Worm (Caenorhabditis elegans) whole organism, L1 larva: ENCODE results near the gene M116.5.

Experiments used
- C16A3.4 ChIP-seq: fragments of 150-350 bp; optimal IDR thresholded peaks from 2 replicates; lab custom pipeline; 2014; ENCODE audit warnings: missing biosample characterization, missing genetic modification characterization
- C34B4.2 ChIP-seq: sonication (generic microtip); optimal IDR thresholded peaks from 2 replicates; lab custom pipeline; 2017; ENCODE audit warnings: mild to moderate bottlenecking, missing genetic modification characterization, missing compliant biosample characterization
- F16B12.6 ChIP-seq: fragments of 150-350 bp; optimal IDR thresholded peaks from 2 replicates; lab custom pipeline; 2014; ENCODE audit warnings: missing biosample characterization, missing genetic modification characterization
- Y116A8C.19 ChIP-seq: sonication (generic microtip); optimal IDR thresholded peaks from 2 replicates; lab custom pipeline; 2016; ENCODE audit warnings: missing compliant biosample characterization, missing genetic modification characterization, borderline replicate concordance
- aha-1 ChIP-seq: fragments of 150-350 bp; optimal IDR thresholded peaks from 2 replicates; lab custom pipeline; 2014; ENCODE audit warnings: missing biosample characterization, missing genetic modification characterization
- alr-1 ChIP-seq: fragments of 200-800 bp; sonication (Bioruptor generic); optimal IDR thresholded peaks from 2 replicates; lab custom pipeline; 2018; ENCODE audit warnings: borderline replicate concordance, mild to moderate bottlenecking, missing genetic modification characterization, missing compliant biosample characterization
- aly-2 ChIP-seq: fragments of 150-350 bp; optimal IDR thresholded peaks from 2 replicates; lab custom pipeline; 2014; ENCODE audit warnings: missing biosample characterization, missing genetic modification characterization
- ama-1 ChIP-seq: fragments of 150-350 bp; optimal IDR thresholded peaks from 2 replicates; lab custom pipeline; 2014
- blmp-1 ChIP-seq: fragments of 150-350 bp; optimal IDR thresholded peaks from 2 replicates; lab custom pipeline; 2014; ENCODE audit warnings: missing biosample characterization, missing genetic modification characterization
- ceh-63 ChIP-seq: fragments of 200-800 bp; sonication (Bioruptor generic); optimal IDR thresholded peaks from 2 replicates; lab custom pipeline; 2018; ENCODE audit warnings: mild to moderate bottlenecking, missing genetic modification characterization, missing compliant biosample characterization
- ceh-82 ChIP-seq, 3 experiments: fragments of 150-350 bp in 1 of 3; sonication (generic microtip) in 2 of 3; optimal IDR thresholded peaks; 2 replicates each; lab custom pipeline; 2014 to 2017; ENCODE audit warnings: missing biosample characterization in 3 of 3, missing genetic modification characterization in 3 of 3
- ceh-90 ChIP-seq: sonication (generic microtip); optimal IDR thresholded peaks from 2 replicates; lab custom pipeline; 2016; ENCODE audit warnings: missing genetic modification characterization, missing compliant biosample characterization
- dpl-1 ChIP-seq, 3 experiments: fragments of 150-350 bp in 2 of 3; sonication (generic microtip) in 1 of 3; optimal IDR thresholded peaks; 2 replicates each; lab custom pipeline; 2014 to 2017; ENCODE audit warnings: missing biosample characterization in 3 of 3, missing genetic modification characterization in 3 of 3, missing genetic modification reagents in 3 of 3
- efl-1 ChIP-seq, 4 experiments: fragments of 150-350 bp; optimal IDR thresholded peaks in 3 of 4; peaks in 1 of 4; 1 replicate in 1 of 4; 2 replicates in 3 of 4; lab custom pipeline; 2014; ENCODE audit warnings: missing biosample characterization in 2 of 4, missing genetic modification characterization in 2 of 4, missing genetic modification reagents in 2 of 4
- efl-3 ChIP-seq: fragments of 200-800 bp; sonication (Bioruptor generic); optimal IDR thresholded peaks from 2 replicates; lab custom pipeline; 2018; ENCODE audit warnings: mild to moderate bottlenecking, missing genetic modification characterization, missing compliant biosample characterization
- egl-13 ChIP-seq: sonication (generic microtip); optimal IDR thresholded peaks from 2 replicates; lab custom pipeline; 2016; ENCODE audit warnings: missing genotype, missing genetic modification reagents, missing genetic modification characterization, missing compliant biosample characterization
- ets-5 ChIP-seq: fragments of 200-800 bp; sonication (Bioruptor generic); IDR thresholded peaks from 2 replicates; pipeline ENCODE4 v1.3.6; 2022; ENCODE audit warnings: missing genetic modification characterization, missing compliant biosample characterization
- fkh-10 ChIP-seq: sonication (generic microtip); optimal IDR thresholded peaks from 2 replicates; lab custom pipeline; 2017; ENCODE audit warnings: missing biosample characterization, missing genetic modification reagents, missing genetic modification characterization
- fkh-8 ChIP-seq: sonication (generic microtip); optimal IDR thresholded peaks from 2 replicates; lab custom pipeline; 2016; ENCODE audit warnings: mild to moderate bottlenecking, missing genetic modification characterization, missing compliant biosample characterization
- fos-1 ChIP-seq: fragments of 150-350 bp; optimal IDR thresholded peaks from 2 replicates; lab custom pipeline; 2014; ENCODE audit warnings: missing biosample characterization, missing genetic modification characterization
- grh-1 ChIP-seq: fragments of 200-800 bp; sonication (Bioruptor generic); IDR thresholded peaks from 2 replicates; pipeline ENCODE4 v1.3.6; 2022; ENCODE audit warnings: missing genetic modification reagents, missing genetic modification characterization, missing compliant biosample characterization
- hlh-17 ChIP-seq: fragments of 200-800 bp; sonication (Bioruptor generic); optimal IDR thresholded peaks from 2 replicates; lab custom pipeline; 2018; ENCODE audit warnings: missing genetic modification characterization, mild to moderate bottlenecking, missing compliant biosample characterization, moderate library complexity, borderline replicate concordance
- hpl-2 ChIP-seq: fragments of 150-350 bp; optimal IDR thresholded peaks from 2 replicates; lab custom pipeline; 2014; ENCODE audit warnings: missing biosample characterization, missing genetic modification reagents, missing genetic modification characterization
- irx-1 ChIP-seq: sonication (generic microtip); optimal IDR thresholded peaks from 2 replicates; lab custom pipeline; 2016; ENCODE audit warnings: missing genetic modification characterization, missing compliant biosample characterization
- isw-1 ChIP-seq: fragments of 200-800 bp; sonication (Bioruptor generic); IDR thresholded peaks from 2 replicates; pipeline ENCODE4 v1.3.6; 2022; ENCODE audit warnings: missing genetic modification characterization, missing compliant biosample characterization
- lin-13 ChIP-seq: fragments of 150-350 bp; optimal IDR thresholded peaks from 2 replicates; lab custom pipeline; 2014; ENCODE audit warnings: missing biosample characterization, missing genetic modification reagents, missing genetic modification characterization
- lin-15B ChIP-seq: fragments of 150-350 bp; sonication (generic microtip); optimal IDR thresholded peaks from 3 replicates; lab custom pipeline; 2014; ENCODE audit warnings: missing biosample characterization, missing genetic modification characterization
- lin-35 ChIP-seq, 2 experiments: fragments of 150-350 bp; optimal IDR thresholded peaks; 2 replicates each; lab custom pipeline; 2014; ENCODE audit warnings: missing biosample characterization in 2 of 2, missing genetic modification characterization in 2 of 2, missing genetic modification reagents in 2 of 2
- lin-39 ChIP-seq: fragments of 150-350 bp; optimal IDR thresholded peaks from 2 replicates; lab custom pipeline; 2014; ENCODE audit warnings: missing biosample characterization, missing genetic modification reagents, missing genetic modification characterization
- mef-2 ChIP-seq: fragments of 150-350 bp; optimal IDR thresholded peaks from 2 replicates; lab custom pipeline; 2014; ENCODE audit warnings: missing biosample characterization, missing genetic modification characterization
- mep-1 ChIP-seq: fragments of 150-350 bp; optimal IDR thresholded peaks from 2 replicates; lab custom pipeline; 2014; ENCODE audit warnings: missing biosample characterization, missing genetic modification characterization
- nhr-11 ChIP-seq: fragments of 150-350 bp; optimal IDR thresholded peaks from 2 replicates; lab custom pipeline; 2014; ENCODE audit warnings: missing biosample characterization, missing genetic modification characterization
- nhr-20 ChIP-seq: sonication (generic microtip); optimal IDR thresholded peaks from 2 replicates; lab custom pipeline; 2016; ENCODE audit warnings: mild to moderate bottlenecking, missing genetic modification characterization, missing compliant biosample characterization
- nhr-28 ChIP-seq: fragments of 150-350 bp; optimal IDR thresholded peaks from 2 replicates; lab custom pipeline; 2014; ENCODE audit warnings: missing biosample characterization, missing genetic modification characterization
- nhr-47 ChIP-seq: sonication (generic microtip); optimal IDR thresholded peaks from 2 replicates; lab custom pipeline; 2016; ENCODE audit warnings: mild to moderate bottlenecking, missing genetic modification characterization, moderate library complexity, missing compliant biosample characterization
- nhr-84 ChIP-seq: sonication (generic microtip); optimal IDR thresholded peaks from 2 replicates; lab custom pipeline; 2017; ENCODE audit warnings: missing biosample characterization, missing genetic modification characterization
- nhr-85 ChIP-seq: sonication (generic microtip); peaks from one replicate; lab custom pipeline; 2016; ENCODE audit warnings: missing genetic modification characterization, inconsistent platforms, missing compliant biosample characterization
- nhr-90 ChIP-seq: sonication (generic microtip); optimal IDR thresholded peaks from 2 replicates; lab custom pipeline; 2016; ENCODE audit warnings: mild to moderate bottlenecking, missing genetic modification characterization, missing compliant biosample characterization; ENCODE audit not compliant: poor library complexity
- pag-3 ChIP-seq: sonication (generic microtip); optimal IDR thresholded peaks from 2 replicates; lab custom pipeline; 2017; ENCODE audit warnings: missing genetic modification characterization, mild to moderate bottlenecking, missing compliant biosample characterization, antibody characterized with exemption, borderline replicate concordance; ENCODE audit not compliant: insufficient read depth
- pax-3 ChIP-seq: fragments of 200-800 bp; sonication (Bioruptor generic); optimal IDR thresholded peaks from 2 replicates; lab custom pipeline; 2018; ENCODE audit warnings: mild to moderate bottlenecking, missing genetic modification characterization, moderate library complexity, missing compliant biosample characterization
- rnt-1 ChIP-seq: sonication (generic microtip); optimal IDR thresholded peaks from 2 replicates; lab custom pipeline; 2016; ENCODE audit warnings: mild to moderate bottlenecking, missing genetic modification characterization, moderate library complexity, missing compliant biosample characterization
- skn-1 ChIP-seq: fragments of 150-350 bp; optimal IDR thresholded peaks from 2 replicates; lab custom pipeline; 2014; ENCODE audit warnings: missing biosample characterization, missing genetic modification characterization
- snu-23 ChIP-seq: sonication (generic microtip); optimal IDR thresholded peaks from 2 replicates; lab custom pipeline; 2016; ENCODE audit warnings: missing genetic modification characterization, missing compliant biosample characterization
- sox-4 ChIP-seq: sonication (generic microtip); optimal IDR thresholded peaks from 2 replicates; lab custom pipeline; 2016; ENCODE audit warnings: missing genetic modification characterization, missing compliant biosample characterization
- sup-37 ChIP-seq: fragments of 200-800 bp; sonication (Bioruptor generic); optimal IDR thresholded peaks from 2 replicates; lab custom pipeline; 2018; ENCODE audit warnings: mild to moderate bottlenecking, missing genetic modification characterization, missing compliant biosample characterization
- swsn-7 ChIP-seq: sonication (generic microtip); optimal IDR thresholded peaks from 2 replicates; lab custom pipeline; 2016; ENCODE audit warnings: missing genetic modification characterization, missing compliant biosample characterization
- tbx-2 ChIP-seq: sonication (generic microtip); optimal IDR thresholded peaks from 2 replicates; lab custom pipeline; 2016; ENCODE audit warnings: missing genetic modification characterization, missing compliant biosample characterization
- tlp-1 ChIP-seq: fragments of 150-350 bp; optimal IDR thresholded peaks from 2 replicates; lab custom pipeline; 2014; ENCODE audit warnings: missing biosample characterization, missing genetic modification characterization
- unc-62 ChIP-seq: fragments of 150-350 bp; optimal IDR thresholded peaks from 2 replicates; lab custom pipeline; 2014; ENCODE audit warnings: missing biosample characterization, missing genetic modification reagents, missing genetic modification characterization
- zag-1 ChIP-seq: fragments of 150-350 bp; optimal IDR thresholded peaks from 2 replicates; lab custom pipeline; 2014; ENCODE audit warnings: missing biosample characterization, missing genetic modification characterization
- zip-4 ChIP-seq: fragments of 200-800 bp; sonication (Bioruptor generic); optimal IDR thresholded peaks from 2 replicates; lab custom pipeline; 2018; ENCODE audit warnings: mild to moderate bottlenecking, missing genetic modification characterization, moderate library complexity, missing compliant biosample characterization
- ztf-11 ChIP-seq, 2 experiments: sonication (generic microtip); optimal IDR thresholded peaks; 2 replicates each; lab custom pipeline; 2016 to 2017; ENCODE audit warnings: missing genetic modification characterization in 2 of 2, missing biosample characterization in 1 of 2, missing compliant biosample characterization in 1 of 2
- ztf-4 ChIP-seq: fragments of 150-350 bp; optimal IDR thresholded peaks from 2 replicates; lab custom pipeline; 2014; ENCODE audit warnings: missing biosample characterization, missing genetic modification characterization

Gene M116.5

ce11 chrIV:8428492-8428891 lies 7.6 kb upstream of the M116.5 start (continued):
- peak; percentile 92 for TF ChIP-seq nhr-47
- TF ChIP-seq F16B12.6, result no peak
- peak; percentile 44 for TF ChIP-seq sox-4 (tag; lab: Kevin White, UChicago)
- TF ChIP-seq fos-1 (tag; lab: Kevin White, UChicago), result peak; percentile 49
- TF ChIP-seq isw-1 (GFP tag; lab: Robert Waterston, UW), result peak; percentile 56
- peak; percentile 46 for TF ChIP-seq ztf-4 (tag; lab: Kevin White, UChicago)
- peak; percentile 76 for TF ChIP-seq mep-1 (tag; lab: Kevin White, UChicago)
- TF ChIP-seq mef-2 (tag; lab: Kevin White, UChicago), result no peak
- TF ChIP-seq ceh-90 (tag; lab: Kevin White, UChicago), result no peak
- TF ChIP-seq efl-3 (GFP tag; lab: Kevin White, UChicago), result peak; percentile 20
- TF ChIP-seq nhr-11 (tag; lab: Kevin White, UChicago), result peak; percentile 44
- TF ChIP-seq ets-5 (GFP tag; lab: Robert Waterston, UW), result no peak
- TF ChIP-seq nhr-28, result no peak
- TF ChIP-seq zip-4, result peak; percentile 78
- TF ChIP-seq ztf-11 (tag; optimal IDR thresholded peaks at IDR 0.05; lab: Kevin White, UChicago), result peak in 1 of 2 experiments; percentile 80
- TF ChIP-seq nhr-90 (tag; lab: Kevin White, UChicago), result peak; percentile 94
- TF ChIP-seq hpl-2 (GFP tag; lab: Kevin White, UChicago), result peak; percentile 77
- TF ChIP-seq blmp-1 (tag; lab: Kevin White, UChicago), result peak; percentile 71
- TF ChIP-seq irx-1 (tag; lab: Kevin White, UChicago), result peak; percentile 80
- peak; percentile 85 for TF ChIP-seq tbx-2 (tag; lab: Kevin White, UChicago)
- peak; percentile 93 for TF ChIP-seq snu-23
- no peak for TF ChIP-seq fkh-10 (GFP tag; lab: Kevin White, UChicago)
- TF ChIP-seq fkh-8 (tag; lab: Kevin White, UChicago), result peak; percentile 76
- TF ChIP-seq sup-37, result peak; percentile 78
- TF ChIP-seq efl-1 (optimal IDR thresholded peaks at IDR 0.05; lab: Kevin White, UChicago), result peak; percentile 68 to 73
- peak; percentile 52 to 97 for TF ChIP-seq efl-1 (GFP tag; optimal IDR thresholded peaks at IDR 0.05 in 1 of 2; lab: Kevin White, UChicago)
- no peak for TF ChIP-seq nhr-84 (tag; lab: Kevin White, UChicago)
- TF ChIP-seq lin-39, result peak; percentile 63
- peak; percentile 87 for TF ChIP-seq grh-1 (GFP tag; lab: Robert Waterston, UW)
- TF ChIP-seq rnt-1 (tag; lab: Kevin White, UChicago), result peak; percentile 93
- no peak for TF ChIP-seq Y116A8C.19
- TF ChIP-seq skn-1 (tag; lab: Kevin White, UChicago), result peak; percentile 49
- peak; percentile 44 for TF ChIP-seq pax-3 (tag; lab: Kevin White, UChicago)
- TF ChIP-seq lin-35 (GFP tag; optimal IDR thresholded peaks at IDR 0.05; lab: Kevin White, UChicago), result peak; percentile 55 to 79
- TF ChIP-seq tlp-1 (tag; lab: Kevin White, UChicago), result no peak
- TF ChIP-seq lin-13 (GFP tag; lab: Kevin White, UChicago), result peak; percentile 61
- peak; percentile 98 for TF ChIP-seq nhr-85 (tag; lab: Kevin White, UChicago)
- no peak for TF ChIP-seq alr-1 (tag; lab: Kevin White, UChicago)
- TF ChIP-seq unc-62 (GFP tag; lab: Kevin White, UChicago), result no peak
- no peak for TF ChIP-seq C16A3.4
- peak; percentile 74 for TF ChIP-seq aly-2
- TF ChIP-seq zag-1, result no peak
- no peak for TF ChIP-seq C34B4.2 (tag; lab: Kevin White, UChicago)
- peak; percentile 12 for TF ChIP-seq aha-1
- peak; percentile 62 for TF ChIP-seq egl-13 (tag; lab: Kevin White, UChicago)
- TF ChIP-seq swsn-7 (tag; lab: Kevin White, UChicago), result peak; percentile 94
- TF ChIP-seq lin-15B (tag; lab: Kevin White, UChicago), result no peak
- peak; percentile 71 to 78 (median 71) for TF ChIP-seq ceh-82 (tag; optimal IDR thresholded peaks at IDR 0.05; lab: Kevin White, UChicago)
- TF ChIP-seq ceh-63 (GFP tag; lab: Kevin White, UChicago), result no peak
- no peak for TF ChIP-seq hlh-17 (GFP tag; lab: Kevin White, UChicago)
- no peak for TF ChIP-seq pag-3 (tag; lab: Kevin White, UChicago)
- TF ChIP-seq ama-1, result peak; percentile 92
- peak; percentile 47 to 54 (median 50) for TF ChIP-seq dpl-1 (GFP tag; optimal IDR thresholded peaks at IDR 0.05; lab: Kevin White, UChicago)
- TF ChIP-seq nhr-20 (tag; lab: Kevin White, UChicago), result peak; percentile 91
